Worm (Caenorhabditis elegans) whole organism, L4/young adult: ENCODE measurements around the gene msp-45.

Source experiments
- W03F9.2 ChIP-seq: fragments of 150-350 bp; optimal IDR thresholded peaks from 2 replicates; lab custom pipeline; 2014; ENCODE audit warnings: missing biosample characterization, missing genetic modification characterization
- dao-5 ChIP-seq: sonication (generic microtip); optimal IDR thresholded peaks from 2 replicates; lab custom pipeline; 2016; ENCODE audit warnings: missing genotype, missing genetic modification characterization, moderate library complexity, missing compliant biosample characterization
- him-1 ChIP-seq: sonication (generic microtip); optimal IDR thresholded peaks from 2 replicates; lab custom pipeline; 2016; ENCODE audit warnings: missing genotype, missing genetic modification reagents, missing genetic modification characterization, missing compliant biosample characterization

DNA sequence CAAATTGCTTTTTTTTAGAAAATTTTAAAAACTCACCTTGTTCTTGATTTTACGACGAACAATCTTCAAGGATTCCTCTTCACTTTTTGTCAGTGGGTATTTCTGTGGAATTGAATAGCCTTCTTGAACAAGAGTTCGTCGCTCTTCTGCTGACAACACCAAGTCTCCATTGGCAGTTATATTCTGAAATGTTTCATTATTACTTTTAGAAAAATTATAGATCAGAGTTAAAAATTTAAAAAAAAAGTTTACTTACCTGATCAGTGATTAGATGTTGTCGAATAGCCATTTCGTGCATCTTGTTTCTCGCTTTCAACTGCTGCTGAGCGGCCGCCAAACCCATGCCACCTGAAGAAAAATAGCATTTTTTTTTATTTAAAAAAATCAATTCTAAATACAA is 23.4 kb upstream of the msp-45 start:
- no peak for TF ChIP-seq W03F9.2 (tag; lab: Kevin White, UChicago)
- TF ChIP-seq him-1 (tag; lab: Kevin White, UChicago), result no peak
- TF ChIP-seq dao-5 (tag; lab: Kevin White, UChicago), result no peak
